Worm (Caenorhabditis elegans) whole organism, mixed stage, embryonic: ENCODE results near the gene F20D6.6.

Experiments used
- blmp-1 ChIP-seq: fragments of 150-350 bp; optimal IDR thresholded peaks from 2 replicates; lab custom pipeline; 2014; ENCODE audit warnings: missing biosample characterization, missing genetic modification characterization
- ces-1 ChIP-seq: fragments of 150-350 bp; optimal IDR thresholded peaks from 2 replicates; lab custom pipeline; 2014; ENCODE audit warnings: missing biosample characterization, missing genetic modification reagents, missing genetic modification characterization
- lin-13 ChIP-seq: fragments of 150-350 bp; optimal IDR thresholded peaks from 2 replicates; lab custom pipeline; 2014; ENCODE audit warnings: missing biosample characterization, missing genetic modification characterization
- mab-5 ChIP-seq: fragments of 150-350 bp; optimal IDR thresholded peaks from 2 replicates; lab custom pipeline; 2014; ENCODE audit warnings: missing biosample characterization, missing genetic modification characterization
- nhr-237 ChIP-seq: fragments of 150-350 bp; optimal IDR thresholded peaks from 2 replicates; lab custom pipeline; 2014; ENCODE audit warnings: missing biosample characterization, missing genetic modification characterization
- pha-4 ChIP-seq: fragments of 150-350 bp; optimal IDR thresholded peaks from 2 replicates; lab custom pipeline; 2018; ENCODE audit warnings: missing biosample characterization, missing genetic modification reagents, missing genetic modification characterization
- snpc-4 ChIP-seq: fragments of 150-350 bp; optimal IDR thresholded peaks from 2 replicates; lab custom pipeline; 2014; ENCODE audit warnings: missing biosample characterization, missing genetic modification characterization
- unc-62 ChIP-seq: fragments of 150-350 bp; optimal IDR thresholded peaks from 2 replicates; lab custom pipeline; 2014; ENCODE audit warnings: missing biosample characterization, missing genetic modification reagents, missing genetic modification characterization
- ztf-11 ChIP-seq: fragments of 150-350 bp; optimal IDR thresholded peaks from 2 replicates; lab custom pipeline; 2014; ENCODE audit warnings: missing biosample characterization, missing genetic modification characterization

DNA sequence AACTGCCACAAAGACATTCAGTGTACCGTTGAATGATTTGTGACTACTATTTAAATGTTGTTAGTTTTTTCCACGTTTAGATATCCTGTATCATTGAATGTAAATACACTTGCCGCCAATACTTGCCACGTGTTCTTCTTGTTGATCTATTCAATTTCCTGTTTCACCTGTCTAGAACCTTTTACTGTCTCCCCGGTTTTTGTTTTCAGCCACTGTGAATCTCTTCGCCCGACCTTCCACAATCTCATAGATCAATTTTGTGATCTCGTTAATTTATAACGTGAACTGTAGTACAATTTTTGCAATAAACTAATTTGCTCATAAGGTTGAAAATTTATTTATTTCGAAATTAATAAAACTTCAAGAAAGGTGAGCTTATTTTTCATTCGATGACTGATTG lies 14.4 kb upstream of the F20D6.6 start, which contains the start of gene D1014.13:
- TF ChIP-seq ces-1 (GFP tag; lab: Kevin White, UChicago) (no peak), nhr-237 (tag; lab: Kevin White, UChicago) (no peak), snpc-4 (tag; lab: Kevin White, UChicago) (no peak), unc-62 (GFP tag; lab: Kevin White, UChicago) (no peak), ztf-11 (tag; lab: Kevin White, UChicago) (no peak), pha-4 (tag; lab: Kevin White, UChicago) (no peak), lin-13 (no peak), blmp-1 (tag; lab: Kevin White, UChicago) (no peak), mab-5 (tag; lab: Kevin White, UChicago) (no peak)
